Fruit fly (Drosophila melanogaster): Measurements from ENCODE around the gene CG43321.

Gene CG43321

dm6 chr2L:7051740-7052139 lies 39.7 kb downstream of the CG43321 start:
- TF ChIP-seq Eip78C (GFP tag): peak; percentile 45
- TF ChIP-seq CG4318 (GFP tag; optimal IDR thresholded peaks at IDR 0.05): no peak

- TF ChIP-seq topi (GFP tag; optimal IDR thresholded peaks at IDR 0.05) (peak; percentile 49), CG15336 (GFP tag; IDR thresholded peaks at IDR 0.05) (0 out of 2 replicates have a peak, but pooled peaks have one; percentile 10), Sox14 (GFP tag; optimal IDR thresholded peaks at IDR 0.05) (peak; percentile 46), acj6 (GFP tag; optimal IDR thresholded peaks at IDR 0.05) (no peak), cyc (GFP tag; optimal IDR thresholded peaks at IDR 0.05) (peak; percentile 23), Eip75B (GFP tag; optimal IDR thresholded peaks at IDR 0.05) (peak; percentile 24), Met (GFP tag; optimal IDR thresholded peaks at IDR 0.05) (no peak), esn (GFP tag; optimal IDR thresholded peaks at IDR 0.05) (peak; percentile 48), Blimp-1 (GFP tag; optimal IDR thresholded peaks at IDR 0.05) (peak; percentile 77), CG8319 (GFP tag; optimal IDR thresholded peaks at IDR 0.05) (no peak), CG10631 (GFP tag; optimal IDR thresholded peaks at IDR 0.05) (no peak), Lpt (GFP tag; optimal IDR thresholded peaks at IDR 0.05) (no peak), Eip93F (GFP tag; optimal IDR thresholded peaks at IDR 0.05) (peak; percentile 63), Eip78C (GFP tag) (peak; percentile 76), lz (GFP tag; optimal IDR thresholded peaks at IDR 0.05) (peak; percentile 28), CG31627 (GFP tag; optimal IDR thresholded peaks at IDR 0.05) (peak; percentile 7), CG8119 (GFP tag; IDR thresholded peaks at IDR 0.05) (peak; percentile 63; the same call in 2 of the 3 replicates), vri (GFP tag; optimal IDR thresholded peaks at IDR 0.05) (peak; percentile 99), CG6276 (GFP tag; optimal IDR thresholded peaks at IDR 0.05) (no peak), CG3032 (tag; optimal IDR thresholded peaks at IDR 0.05) (peak; percentile 30)
These were observed 44.3 kb downstream of the CG43321 start, which contains the start of gene Mnn1 for dm6 chr2L:7056189-7056926. TSS of gene Mnn1 (plus strand) at chr2L:7056301.

- TF ChIP-seq svp (GFP tag) (no peak), Smox (GFP tag; optimal IDR thresholded peaks at IDR 0.05) (no peak), CG6854 (GFP tag; optimal IDR thresholded peaks at IDR 0.05) (no peak), salr (GFP tag; optimal IDR thresholded peaks at IDR 0.05) (no peak), eg (GFP tag; IDR thresholded peaks at IDR 0.05) (no peak), net (GFP tag; optimal IDR thresholded peaks at IDR 0.05) (no peak), CG3032 (tag; optimal IDR thresholded peaks at IDR 0.05) (no peak), Eip75B (GFP tag; optimal IDR thresholded peaks at IDR 0.05) (no peak), CG9139 (GFP tag; optimal IDR thresholded peaks at IDR 0.05) (no peak), topi (GFP tag; optimal IDR thresholded peaks at IDR 0.05) (no peak), CG11762 (GFP tag; optimal IDR thresholded peaks at IDR 0.05; ENCODE audit: insufficient read depth) (no peak), dac (GFP tag; optimal IDR thresholded peaks at IDR 0.05) (no peak), CG31627 (GFP tag; optimal IDR thresholded peaks at IDR 0.05) (no peak), fd85E (GFP tag; optimal IDR thresholded peaks at IDR 0.05) (no peak), CG10669 (GFP tag; optimal IDR thresholded peaks at IDR 0.05) (no peak), CG11902 (GFP tag; optimal IDR thresholded peaks at IDR 0.05) (no peak), CG11294 (GFP tag; IDR thresholded peaks at IDR 0.05) (no peak)
These were observed 48.7 kb downstream of the CG43321 start, which contains the start of gene Mst27D for dm6 chr2L:7060751-7061150. TSS of gene Mst27D (minus strand) at chr2L:7060851.
